Worm (Caenorhabditis elegans): Measurements from ENCODE around the gene ntl-3.

The ntl-3 gene

ce11 chrIII:11829062-11829461, 17.2 kb downstream of the ntl-3 start:
- TF ChIP-seq efl-1 (optimal IDR thresholded peaks at IDR 0.05): no peak
- peak in 1 of 2 experiments; percentile 33 for TF ChIP-seq efl-1 (GFP tag; optimal IDR thresholded peaks at IDR 0.05 in 1 of 2)
- no peak for TF ChIP-seq snpc-4 (tag; optimal IDR thresholded peaks at IDR 0.05)

DNA sequence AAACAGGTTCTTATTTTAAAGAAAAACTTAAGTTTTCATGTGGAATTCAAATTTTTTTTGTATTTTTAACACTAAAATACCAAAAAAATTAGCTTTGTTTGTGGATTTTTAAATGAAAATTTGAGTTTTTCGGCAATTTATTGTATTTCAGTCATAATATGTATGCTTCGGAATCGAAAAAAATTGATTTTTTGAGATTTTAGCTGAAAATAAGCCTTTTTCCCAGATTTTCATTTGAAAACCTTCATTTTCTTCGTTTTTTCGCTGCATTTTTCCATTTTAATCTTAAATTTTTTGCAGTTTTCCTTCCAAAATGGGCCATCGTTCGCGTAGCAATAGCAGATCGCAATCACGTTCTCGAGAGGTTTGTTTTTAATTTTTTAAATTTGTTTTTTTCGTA, 20.1 kb downstream of the ntl-3 start, which contains the start of gene rsp-8:
TSS of gene rsp-8 (plus strand) at position 301 of the 400 bp plus-strand sequence.
- TF ChIP-seq nhr-85 (tag): peak; percentile 2
- TF ChIP-seq vab-15 (tag; optimal IDR thresholded peaks at IDR 0.05): no peak

ce11 chrIII:11825654-11826053, 20.6 kb downstream of the ntl-3 start:
- TF ChIP-seq snu-23 (GFP tag; optimal IDR thresholded peaks at IDR 0.05) (peak; percentile 58), egl-27 (tag; optimal IDR thresholded peaks at IDR 0.05) (no peak), ceh-88 (GFP tag; IDR thresholded peaks at IDR 0.05) (no peak; the same call in 1 of the 2 replicates), unc-130 (tag; optimal IDR thresholded peaks at IDR 0.05) (peak; percentile 84), lin-14 (GFP tag; optimal IDR thresholded peaks at IDR 0.05) (peak; percentile 78), pag-3 (tag; optimal IDR thresholded peaks at IDR 0.05; ENCODE audit: borderline replicate concordance, insufficient read depth) (no peak), mef-2 (tag; optimal IDR thresholded peaks at IDR 0.05) (no peak), egl-13 (tag; optimal IDR thresholded peaks at IDR 0.05) (no peak), ceh-63 (GFP tag; optimal IDR thresholded peaks at IDR 0.05) (no peak), dpl-1 (GFP tag; optimal IDR thresholded peaks at IDR 0.05) (peak; percentile 33 to 76 (median 58)), rnt-1 (tag; optimal IDR thresholded peaks at IDR 0.05) (peak; percentile 52), alr-1 (tag; optimal IDR thresholded peaks at IDR 0.05; ENCODE audit: borderline replicate concordance) (no peak), lin-13 (GFP tag; optimal IDR thresholded peaks at IDR 0.05) (peak; percentile 40), ztf-4 (tag; optimal IDR thresholded peaks at IDR 0.05) (no peak), aha-1 (tag; optimal IDR thresholded peaks at IDR 0.05) (no peak), unc-86 (tag; optimal IDR thresholded peaks at IDR 0.05) (peak; percentile 6), nhr-28 (tag; optimal IDR thresholded peaks at IDR 0.05) (no peak), zag-1 (tag; optimal IDR thresholded peaks at IDR 0.05) (no peak), C04F5.9 (tag; optimal IDR thresholded peaks at IDR 0.05) (no peak), irx-1 (tag; optimal IDR thresholded peaks at IDR 0.05) (no peak), tlp-1 (tag; optimal IDR thresholded peaks at IDR 0.05) (no peak), unc-98 (GFP tag; IDR thresholded peaks at IDR 0.05) (no peak; the same call in 1 of the 2 replicates), hlh-4 (tag; optimal IDR thresholded peaks at IDR 0.05) (no peak), hlh-17 (GFP tag; optimal IDR thresholded peaks at IDR 0.05; ENCODE audit: borderline replicate concordance) (no peak), elt-3 (tag; optimal IDR thresholded peaks at IDR 0.05) (peak in 1 of 6 experiments; percentile 24), aly-2 (tag; optimal IDR thresholded peaks at IDR 0.05) (no peak), isw-1 (GFP tag; IDR thresholded peaks at IDR 0.05) (peak; percentile 41; the same call in 1 of the 2 replicates), nhr-11 (tag; optimal IDR thresholded peaks at IDR 0.05) (no peak), mep-1 (tag; optimal IDR thresholded peaks at IDR 0.05) (peak; percentile 49), ceh-90 (tag; optimal IDR thresholded peaks at IDR 0.05) (no peak), fos-1 (tag; optimal IDR thresholded peaks at IDR 0.05) (peak; percentile 34), fkh-10 (GFP tag; optimal IDR thresholded peaks at IDR 0.05) (no peak), skn-1 (tag; optimal IDR thresholded peaks at IDR 0.05) (peak; percentile 86), unc-30 (tag; optimal IDR thresholded peaks at IDR 0.05) (no peak), sptf-1 (tag; optimal IDR thresholded peaks at IDR 0.05) (no peak), pqm-1 (tag; optimal IDR thresholded peaks at IDR 0.05) (no peak), zip-4 (GFP tag; optimal IDR thresholded peaks at IDR 0.05) (no peak), fkh-8 (tag; optimal IDR thresholded peaks at IDR 0.05) (peak; percentile 75), nhr-85 (tag) (no peak), mab-9 (GFP tag; IDR thresholded peaks at IDR 0.05) (no peak), sup-37 (GFP tag; optimal IDR thresholded peaks at IDR 0.05) (no peak), lin-15B (tag; optimal IDR thresholded peaks at IDR 0.05) (peak; percentile 76), nhr-12 (tag; optimal IDR thresholded peaks at IDR 0.05) (no peak), nhr-20 (tag; optimal IDR thresholded peaks at IDR 0.05) (peak; percentile 30), dsc-1 (tag; optimal IDR thresholded peaks at IDR 0.05) (peak; percentile 55), ama-1 (optimal IDR thresholded peaks at IDR 0.05) (no peak), swsn-7 (tag; optimal IDR thresholded peaks at IDR 0.05) (peak; percentile 38)

Measured in whole organism, L1 larva.